Worm (Caenorhabditis elegans) whole organism, mixed stage, embryonic: Measurements from ENCODE around the gene Y11D7A.9.

Source experiments
- ceh-83 ChIP-seq: fragments of 200-800 bp; sonication (Bioruptor generic); optimal IDR thresholded peaks from 2 replicates; lab custom pipeline; 2018; ENCODE audit warnings: mild to moderate bottlenecking, missing genetic modification characterization, missing compliant biosample characterization
- elt-3 ChIP-seq: fragments of 150-350 bp; optimal IDR thresholded peaks from 2 replicates; lab custom pipeline; 2014; ENCODE audit warnings: missing biosample characterization, missing genetic modification characterization
- nhr-237 ChIP-seq: fragments of 150-350 bp; optimal IDR thresholded peaks from 2 replicates; lab custom pipeline; 2014; ENCODE audit warnings: missing biosample characterization, missing genetic modification characterization
- nhr-76 ChIP-seq: sonication (generic microtip); optimal IDR thresholded peaks from 2 replicates; lab custom pipeline; 2017; ENCODE audit warnings: missing biosample characterization, missing genetic modification characterization
- sem-2 ChIP-seq: fragments of 200-800 bp; sonication (Bioruptor generic); optimal IDR thresholded peaks from 2 replicates; lab custom pipeline; 2018; ENCODE audit warnings: mild to moderate bottlenecking, missing genetic modification characterization, missing compliant biosample characterization
- unc-39 ChIP-seq: fragments of 150-350 bp; optimal IDR thresholded peaks from 2 replicates; lab custom pipeline; 2014; ENCODE audit warnings: missing biosample characterization, missing genetic modification characterization

- TF ChIP-seq elt-3 (tag; lab: Kevin White, UChicago) (no peak), nhr-237 (tag; lab: Kevin White, UChicago) (no peak), nhr-76 (tag; lab: Kevin White, UChicago) (no peak), sem-2 (no peak), unc-39 (tag; lab: Kevin White, UChicago) (no peak), ceh-83 (GFP tag; lab: Kevin White, UChicago) (no peak)
Measured at ce11 chrIV:9304617-9305016, 48.7 kb upstream of the Y11D7A.9 start, which contains the start of gene F49C12.5.
